Fruit fly (Drosophila melanogaster) Kc167 (cell line): Measurements from ENCODE around the gene CG9986.

Source experiments
- Myc ChIP-seq: fragments of >200 bp; optimal IDR thresholded peaks from 2 replicates; lab custom pipeline; 2017; ENCODE audit warnings: missing external identifiers
- psq ChIP-seq: fragments of >200 bp; optimal IDR thresholded peaks from 2 replicates; lab custom pipeline; 2017; ENCODE audit warnings: missing external identifiers
- ttk ChIP-seq: sonication (Bioruptor generic); optimal IDR thresholded peaks from 2 replicates; lab custom pipeline; 2017; ENCODE audit warnings: missing external identifiers

DNA sequence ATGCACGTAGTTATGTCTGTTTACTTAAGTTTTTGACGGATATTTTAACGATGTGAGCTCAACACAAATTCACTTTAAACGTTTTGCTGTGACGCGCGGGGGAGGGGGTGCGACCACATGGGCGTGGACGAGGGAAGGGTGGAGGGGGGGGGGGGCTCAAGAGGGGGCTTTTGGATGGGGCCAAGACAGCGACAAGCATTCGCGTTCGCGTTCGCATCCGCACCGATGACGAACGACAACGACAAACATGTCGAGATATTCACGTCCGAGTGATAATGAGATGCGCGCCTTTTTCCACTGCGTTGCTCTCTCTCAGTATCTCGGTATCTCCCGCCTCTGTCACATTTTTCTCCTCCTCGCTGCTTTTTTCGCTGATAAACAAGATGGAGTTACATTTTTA lies 42.3 kb upstream of the CG9986 start:
- TF ChIP-seq Myc (lab: Kevin White, UChicago), result no peak
- no peak for TF ChIP-seq psq (lab: Kevin White, UChicago)
- no peak for TF ChIP-seq ttk (lab: Kevin White, UChicago)
